Fruit fly (Drosophila melanogaster) whole organism, embryonic: Measurements from ENCODE around the gene CG9673.

ENCODE experiments used
- CG10209 ChIP-seq: fragments of 200-800 bp; sonication (Bioruptor generic); optimal IDR thresholded peaks from 3 replicates; lab custom pipeline; 2017; ENCODE audit warnings: missing biosample characterization, mild to moderate bottlenecking, missing genetic modification characterization, missing genetic modification reagents
- CG10431 ChIP-seq: fragments of 200-800 bp; sonication (Bioruptor generic); optimal IDR thresholded peaks from 3 replicates; lab custom pipeline; 2018; ENCODE audit warnings: missing biosample characterization, mild to moderate bottlenecking, missing genetic modification characterization
- CG10654 ChIP-seq: fragments of 200-800 bp; sonication (Bioruptor generic); optimal IDR thresholded peaks from 2 replicates; lab custom pipeline; 2016; ENCODE audit warnings: missing biosample characterization, missing genetic modification characterization
- CG11093 ChIP-seq: fragments of 200-800 bp; sonication (Bioruptor generic); IDR thresholded peaks from 3 replicates; pipeline ENCODE4 v1.3.6; 2022; ENCODE audit warnings: missing biosample characterization, missing genetic modification characterization
- CG11695 ChIP-seq: fragments of 200-800 bp; sonication (Bioruptor generic); IDR thresholded peaks from 3 replicates; pipeline ENCODE4 v1.3.6; 2022; ENCODE audit warnings: missing biosample characterization, missing genetic modification characterization
- CG12104 ChIP-seq: fragments of 200-800 bp; sonication (Bioruptor generic); optimal IDR thresholded peaks from 3 replicates; lab custom pipeline; 2016; ENCODE audit warnings: missing biosample characterization, missing genetic modification characterization
- CG12219 ChIP-seq: fragments of 200-800 bp; sonication (Bioruptor generic); optimal IDR thresholded peaks from 3 replicates; lab custom pipeline; 2018; ENCODE audit warnings: missing biosample characterization, mild to moderate bottlenecking, missing genetic modification characterization
- CG13775 ChIP-seq: fragments of 200-800 bp; sonication (Bioruptor generic); optimal IDR thresholded peaks from 3 replicates; lab custom pipeline; 2017; ENCODE audit warnings: missing biosample characterization, mild to moderate bottlenecking, missing genetic modification characterization
- CG14710 ChIP-seq: fragments of 200-800 bp; sonication (Bioruptor generic); optimal IDR thresholded peaks from 3 replicates; lab custom pipeline; 2019; ENCODE audit warnings: missing biosample characterization, mild to moderate bottlenecking, missing genetic modification characterization, moderate library complexity
- CG1647 ChIP-seq: fragments of 200-800 bp; sonication (Bioruptor generic); optimal IDR thresholded peaks from 3 replicates; lab custom pipeline; 2016; ENCODE audit warnings: missing biosample characterization, missing genetic modification characterization
- CG17328 ChIP-seq: fragments of 200-800 bp; sonication (Bioruptor generic); IDR thresholded peaks from 2 replicates; pipeline ENCODE4 v1.3.6; 2022; ENCODE audit warnings: missing biosample characterization, missing genetic modification characterization
- CG17361 ChIP-seq: fragments of 200-800 bp; sonication (Bioruptor generic); IDR thresholded peaks from 3 replicates; pipeline ENCODE4 v1.3.6; 2022; ENCODE audit warnings: missing biosample characterization, missing genetic modification characterization
- CG17568 ChIP-seq: fragments of 200-800 bp; sonication (Bioruptor generic); optimal IDR thresholded peaks from 2 replicates; lab custom pipeline; 2018; ENCODE audit warnings: missing biosample characterization, mild to moderate bottlenecking, missing genetic modification characterization, moderate library complexity
- CG17802 ChIP-seq: fragments of 200-800 bp; sonication (Bioruptor generic); optimal IDR thresholded peaks from 2 replicates; lab custom pipeline; 2018; ENCODE audit warnings: missing biosample characterization, mild to moderate bottlenecking, missing genetic modification characterization, moderate library complexity
- CG2116 ChIP-seq: fragments of 200-800 bp; sonication (Bioruptor generic); optimal IDR thresholded peaks from 3 replicates; lab custom pipeline; 2018; ENCODE audit warnings: missing biosample characterization, mild to moderate bottlenecking, missing genetic modification characterization
- CG2712 ChIP-seq: fragments of 200-800 bp; optimal IDR thresholded peaks from 3 replicates; lab custom pipeline; 2019; ENCODE audit warnings: missing biosample characterization, mild to moderate bottlenecking, missing genetic modification characterization, moderate library complexity
- CG33557 ChIP-seq: fragments of 200-800 bp; sonication (Bioruptor generic); optimal IDR thresholded peaks from 2 replicates; lab custom pipeline; 2019; ENCODE audit warnings: missing biosample characterization, mild to moderate bottlenecking, missing genetic modification characterization, moderate library complexity
- CG34422 ChIP-seq: fragments of 200-800 bp; sonication (Bioruptor generic); IDR thresholded peaks from 3 replicates; pipeline ENCODE4 v1.3.6; 2022; ENCODE audit warnings: missing biosample characterization, missing genetic modification characterization
- CG4730 ChIP-seq: fragments of 200-800 bp; sonication (Bioruptor generic); IDR thresholded peaks from 2 replicates; pipeline ENCODE4 v1.3.6; 2022; ENCODE audit warnings: missing biosample characterization, missing genetic modification characterization
- CG5245 ChIP-seq: fragments of 200-800 bp; sonication (Bioruptor generic); optimal IDR thresholded peaks from 3 replicates; lab custom pipeline; 2016; ENCODE audit warnings: missing biosample characterization, missing genetic modification characterization
- CG5953 ChIP-seq: fragments of 200-800 bp; sonication (Bioruptor generic); IDR thresholded peaks from 2 replicates; pipeline ENCODE4 v1.3.6; 2022; ENCODE audit warnings: missing biosample characterization, missing genetic modification characterization
- CG6272 ChIP-seq: fragments of 200-800 bp; sonication (Bioruptor generic); IDR thresholded peaks from 2 replicates; pipeline ENCODE4 v1.3.6; 2022; ENCODE audit warnings: missing biosample characterization, missing genetic modification characterization
- CG7745 ChIP-seq: fragments of 200-800 bp; sonication (Bioruptor generic); optimal IDR thresholded peaks from 2 replicates; lab custom pipeline; 2018; ENCODE audit warnings: missing biosample characterization, mild to moderate bottlenecking, missing genetic modification characterization, moderate library complexity
- CG8388 ChIP-seq: fragments of 200-800 bp; sonication (Bioruptor generic); optimal IDR thresholded peaks from 2 replicates; lab custom pipeline; 2019; ENCODE audit warnings: missing biosample characterization, mild to moderate bottlenecking, missing genetic modification characterization, moderate library complexity
- CkIIα-i1 ChIP-seq: fragments of 200-800 bp; sonication (Bioruptor generic); IDR thresholded peaks from 2 replicates; pipeline ENCODE4 v1.3.6; 2022; ENCODE audit warnings: missing biosample characterization, missing genetic modification characterization
- CrebB ChIP-seq: fragments of 200-800 bp; sonication (Bioruptor generic); optimal IDR thresholded peaks from 3 replicates; lab custom pipeline; 2018; ENCODE audit warnings: missing biosample characterization, mild to moderate bottlenecking, missing genetic modification characterization
- Doc2 ChIP-seq: fragments of 200-800 bp; sonication (Bioruptor generic); IDR thresholded peaks from 2 replicates; pipeline ENCODE4 v1.3.6; 2022; ENCODE audit warnings: missing biosample characterization, missing genetic modification characterization
- Dref ChIP-seq: fragments of 200-800 bp; sonication (Bioruptor generic); IDR thresholded peaks from 2 replicates; pipeline ENCODE4 v1.3.6; 2022; ENCODE audit warnings: missing biosample characterization, missing genetic modification characterization
- Hsf ChIP-seq: fragments of 200-800 bp; sonication (Bioruptor generic); optimal IDR thresholded peaks from 3 replicates; lab custom pipeline; 2016; ENCODE audit warnings: missing biosample characterization, missing genetic modification characterization
- MBD-R2 ChIP-seq: fragments of 200-800 bp; sonication (Bioruptor generic); IDR thresholded peaks from 2 replicates; pipeline ENCODE4 v1.3.6; 2022; ENCODE audit warnings: missing biosample characterization, missing genetic modification characterization
- MESR4 ChIP-seq: fragments of 200-800 bp; sonication (Bioruptor generic); optimal IDR thresholded peaks from 2 replicates; lab custom pipeline; 2018; ENCODE audit warnings: missing biosample characterization, mild to moderate bottlenecking, missing genetic modification characterization, moderate library complexity
- Ptx1 ChIP-seq: fragments of 200-800 bp; sonication (Bioruptor generic); IDR thresholded peaks from 2 replicates; pipeline ENCODE4 v1.3.6; 2022; ENCODE audit warnings: missing biosample characterization, missing genetic modification characterization
- abd-A ChIP-seq: fragments of 200-800 bp; sonication (Bioruptor generic); optimal IDR thresholded peaks from 3 replicates; lab custom pipeline; 2019; ENCODE audit warnings: missing biosample characterization, mild to moderate bottlenecking, missing genetic modification characterization, moderate library complexity
- ap ChIP-seq: fragments of 200-800 bp; sonication (Bioruptor generic); IDR thresholded peaks from 2 replicates; pipeline ENCODE4 v1.3.6; 2022; ENCODE audit warnings: missing biosample characterization, missing genetic modification characterization
- bbx ChIP-seq: fragments of 200-800 bp; sonication (Bioruptor generic); IDR thresholded peaks from 2 replicates; pipeline ENCODE4 v1.3.6; 2022; ENCODE audit warnings: missing biosample characterization, missing genetic modification characterization; ENCODE audit not compliant: partially characterized antibody
- chm ChIP-seq: fragments of 200-800 bp; sonication (Bioruptor generic); IDR thresholded peaks from 2 replicates; pipeline ENCODE4 v1.3.6; 2022; ENCODE audit warnings: missing biosample characterization, missing genetic modification characterization
- dmrt11E ChIP-seq: fragments of 200-800 bp; sonication (Bioruptor generic); optimal IDR thresholded peaks from 3 replicates; lab custom pipeline; 2018; ENCODE audit warnings: missing biosample characterization, mild to moderate bottlenecking, missing genetic modification characterization, moderate library complexity
- dpn ChIP-seq, 2 experiments: fragments of 200-800 bp; sonication (Bioruptor generic); optimal IDR thresholded peaks; 3 replicates each; lab custom pipeline; 2016; ENCODE audit warnings: missing biosample characterization in 2 of 2, missing genetic modification characterization in 2 of 2
- ems ChIP-seq: fragments of 200-800 bp; sonication (Bioruptor generic); optimal IDR thresholded peaks from 3 replicates; lab custom pipeline; 2016; ENCODE audit warnings: missing biosample characterization, missing genetic modification characterization
- fd3F ChIP-seq: fragments of 200-800 bp; sonication (Bioruptor generic); optimal IDR thresholded peaks from 2 replicates; lab custom pipeline; 2018; ENCODE audit warnings: missing biosample characterization, mild to moderate bottlenecking, missing genetic modification characterization, moderate library complexity
- fru ChIP-seq: fragments of >200 bp; optimal IDR thresholded peaks from 2 replicates; lab custom pipeline; 2017
- jumu ChIP-seq: fragments of 200-800 bp; sonication (Bioruptor generic); optimal IDR thresholded peaks from 3 replicates; lab custom pipeline; 2016; ENCODE audit warnings: missing biosample characterization, missing genetic modification characterization
- nom ChIP-seq: fragments of 200-800 bp; sonication (Bioruptor generic); optimal IDR thresholded peaks from 2 replicates; lab custom pipeline; 2017; ENCODE audit warnings: missing biosample characterization, missing genetic modification characterization, mild to moderate bottlenecking, moderate library complexity, missing genetic modification reagents
- otp ChIP-seq: fragments of 200-800 bp; sonication (Bioruptor generic); IDR thresholded peaks from 3 replicates; pipeline ENCODE4, ENCODE4 v1.3.6; 2022; ENCODE audit warnings: missing biosample characterization, missing genetic modification characterization
- pho ChIP-seq: fragments of 200-800 bp; sonication (Bioruptor generic); optimal IDR thresholded peaks from 2 replicates; lab custom pipeline; 2016; ENCODE audit warnings: missing biosample characterization, missing genetic modification characterization
- sd ChIP-seq: fragments of 200-800 bp; sonication (Bioruptor generic); optimal IDR thresholded peaks from 3 replicates; lab custom pipeline; 2018; ENCODE audit warnings: missing biosample characterization, mild to moderate bottlenecking, missing genetic modification characterization, moderate library complexity
- seq ChIP-seq: fragments of 200-800 bp; sonication (Bioruptor generic); IDR thresholded peaks from 2 replicates; pipeline ENCODE4 v1.3.6; 2022; ENCODE audit warnings: missing biosample characterization, missing genetic modification characterization
- shn ChIP-seq: fragments of 200-800 bp; sonication (Bioruptor generic); optimal IDR thresholded peaks from 3 replicates; lab custom pipeline; 2016; ENCODE audit warnings: missing biosample characterization, missing genetic modification characterization
- sob ChIP-seq: fragments of 200-800 bp; sonication (Bioruptor generic); IDR thresholded peaks from 2 replicates; pipeline ENCODE4 v1.3.6; 2022; ENCODE audit warnings: missing biosample characterization, missing genetic modification characterization

The CG9673 gene

DNA sequence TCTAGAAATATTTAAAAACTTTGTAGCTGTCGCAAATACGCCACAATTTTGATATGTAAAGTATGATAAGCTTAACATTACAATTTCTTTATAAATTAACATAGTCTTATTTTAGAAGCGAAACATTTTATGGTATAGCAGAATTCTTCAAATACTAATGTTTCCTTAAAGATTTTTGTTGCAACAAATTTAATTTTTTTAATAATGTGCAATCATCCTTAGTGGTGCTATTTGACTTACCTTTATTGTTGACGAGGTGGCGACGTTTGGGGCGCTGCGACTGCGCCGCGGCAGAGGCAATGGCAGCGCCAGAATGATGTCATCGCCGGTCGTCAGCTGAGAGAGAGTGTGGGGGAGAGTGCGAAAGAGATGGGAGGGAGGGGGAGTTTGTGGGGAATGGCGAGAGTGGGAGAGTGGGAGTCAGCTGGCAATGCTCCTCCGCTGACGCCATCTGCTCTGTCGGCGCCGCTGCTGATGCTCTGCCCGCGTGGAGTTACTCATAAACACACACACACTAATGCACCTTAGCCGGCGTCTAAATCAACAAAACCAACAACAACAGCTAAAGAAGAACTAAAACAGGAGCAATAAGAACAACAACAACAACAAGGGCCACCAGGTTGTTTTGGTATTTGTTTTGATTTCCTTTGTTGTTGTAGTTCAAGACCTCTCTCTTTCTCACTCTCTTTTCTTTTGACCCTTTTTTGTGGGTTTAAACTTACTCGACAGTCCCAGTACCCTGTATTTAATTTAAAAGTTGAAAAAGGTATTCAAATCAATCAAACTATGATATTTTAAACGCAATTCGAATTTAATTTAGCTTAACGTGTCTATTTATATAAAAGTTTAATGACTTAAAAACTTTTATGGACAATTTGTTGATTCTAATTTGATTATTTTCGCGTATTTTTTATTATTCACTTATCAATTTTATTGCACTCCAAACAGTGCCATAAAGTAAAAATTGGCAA lies 19.8 kb upstream of the CG9673 start (continued):
- TF ChIP-seq CG1647 (GFP tag; lab: Kevin White, UChicago) (no peak), seq (GFP tag; lab: Robert Waterston, UW) (peak; percentile 78), chm (no peak), CG8388 (GFP tag; lab: Kevin White, UChicago) (peak; percentile 80), fd3F (GFP tag; lab: Kevin White, UChicago) (no peak), CG11695 (GFP tag; lab: Robert Waterston, UW) (peak; percentile 81), CG33557 (GFP tag; lab: Kevin White, UChicago) (peak; percentile 31), bbx (no peak), CG14710 (tag; lab: Kevin White, UChicago) (peak; percentile 31), CG17802 (tag; lab: Kevin White, UChicago) (no peak), CG10209 (GFP tag; lab: Kevin White, UChicago) (peak; percentile 51), CG4730 (peak; percentile 26; the same call in 1 of the 2 replicates), Doc2 (no peak), dpn (GFP tag; optimal IDR thresholded peaks at IDR 0.05; lab: Kevin White, UChicago) (peak; percentile 69 to 72), otp (GFP tag; lab: Robert Waterston, UW) (peak; percentile 36; the same call in 1 of the 3 replicates), nom (peak; percentile 90), CG10431 (peak; percentile 21), CrebB (tag; lab: Kevin White, UChicago) (peak; percentile 43), CG5953 (GFP tag; lab: Robert Waterston, UW) (peak; percentile 13; the same call in 1 of the 2 replicates), fru (lab: Kevin White, UChicago) (no peak), CG6272 (GFP tag; lab: Robert Waterston, UW) (no peak), CG10654 (peak; percentile 39), dmrt11E (tag; lab: Kevin White, UChicago) (peak; percentile 69), CG34422 (GFP tag; lab: Robert Waterston, UW) (peak; percentile 67; the same call in 2 of the 3 replicates), Dref (GFP tag; lab: Robert Waterston, UW) (no peak), jumu (no peak), CG17568 (GFP tag; lab: Kevin White, UChicago) (peak; percentile 72), CkIIα-i1 (no peak), shn (GFP tag; lab: Kevin White, UChicago) (peak; percentile 25), CG11093 (no peak), CG12219 (GFP tag; lab: Kevin White, UChicago) (peak; percentile 69), CG5245 (GFP tag; lab: Kevin White, UChicago) (no peak), sd (peak; percentile 59), Hsf (GFP tag; lab: Kevin White, UChicago) (peak; percentile 63), Ptx1 (GFP tag; lab: Robert Waterston, UW) (peak; percentile 71), CG17328 (GFP tag; lab: Robert Waterston, UW) (peak; percentile 76), MESR4 (GFP tag; lab: Kevin White, UChicago) (no peak), abd-A (tag; lab: Kevin White, UChicago) (no peak), MBD-R2 (GFP tag; lab: Robert Waterston, UW) (peak; percentile 15; the same call in 1 of the 2 replicates), CG13775 (GFP tag; lab: Kevin White, UChicago) (peak; percentile 67), pho (peak; percentile 58), ems (GFP tag; lab: Kevin White, UChicago) (no peak), ap (GFP tag; lab: Robert Waterston, UW) (0 out of 2 replicates have a peak, but pooled peaks have one; percentile 10), sob (peak; percentile 56; the same call in 1 of the 2 replicates), CG17361 (GFP tag; lab: Robert Waterston, UW) (peak; percentile 76; the same call in 2 of the 3 replicates), CG2116 (GFP tag; lab: Kevin White, UChicago) (peak; percentile 26), CG2712 (peak; percentile 76), CG7745 (tag; lab: Kevin White, UChicago) (no peak), CG12104 (GFP tag; lab: Kevin White, UChicago) (peak; percentile 37)
